Worm (Caenorhabditis elegans): ENCODE measurements around the gene ugt-61.

Gene ugt-61

DNA sequence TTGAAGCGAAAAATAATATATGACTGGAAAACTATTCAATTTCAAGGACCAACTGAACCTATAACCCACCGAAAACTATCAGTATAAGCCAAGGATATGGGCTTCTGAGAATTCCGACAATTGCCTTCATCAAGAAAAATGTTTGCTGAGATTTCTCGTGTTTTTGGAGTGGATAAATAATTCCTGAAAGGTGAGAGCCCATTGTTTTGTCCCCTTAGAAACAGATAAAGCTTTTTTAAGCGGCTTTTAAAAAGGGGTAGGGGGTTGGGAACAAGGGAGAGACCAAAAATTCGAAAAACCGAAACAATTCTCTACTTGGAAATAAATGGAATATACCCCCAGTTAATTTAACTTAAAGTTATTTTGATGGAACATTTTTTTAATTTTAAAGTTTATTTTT is 24.3 kb downstream of the ugt-61 start, which contains the start of gene C18G1.8:
C18G1.8 (minus strand) TSS at position 101 of the 400 bp plus-strand sequence.
- TF ChIP-seq mab-5 (tag; optimal IDR thresholded peaks at IDR 0.05) (no peak), tbx-8 (GFP tag; optimal IDR thresholded peaks at IDR 0.05) (no peak), flh-1 (GFP tag; optimal IDR thresholded peaks at IDR 0.05) (no peak), ces-1 (GFP tag; optimal IDR thresholded peaks at IDR 0.05) (no peak), ceh-83 (GFP tag; optimal IDR thresholded peaks at IDR 0.05) (no peak), mls-2 (tag; optimal IDR thresholded peaks at IDR 0.05) (no peak), sem-2 (GFP tag; optimal IDR thresholded peaks at IDR 0.05) (no peak), hlh-1 (tag; optimal IDR thresholded peaks at IDR 0.05) (no peak), ham-2 (GFP tag; optimal IDR thresholded peaks at IDR 0.05) (no peak), mep-1 (tag; optimal IDR thresholded peaks at IDR 0.05) (no peak), pha-4 (tag; optimal IDR thresholded peaks at IDR 0.05) (no peak), nhr-76 (tag; optimal IDR thresholded peaks at IDR 0.05) (no peak), nhr-237 (tag; optimal IDR thresholded peaks at IDR 0.05) (no peak), bed-3 (GFP tag; optimal IDR thresholded peaks at IDR 0.05) (no peak), ceh-39 (tag; optimal IDR thresholded peaks at IDR 0.05) (no peak), ztf-11 (tag; optimal IDR thresholded peaks at IDR 0.05) (no peak), unc-39 (tag; optimal IDR thresholded peaks at IDR 0.05) (no peak), lsy-2 (tag; optimal IDR thresholded peaks at IDR 0.05) (no peak), blmp-1 (tag; optimal IDR thresholded peaks at IDR 0.05) (no peak)

DNA sequence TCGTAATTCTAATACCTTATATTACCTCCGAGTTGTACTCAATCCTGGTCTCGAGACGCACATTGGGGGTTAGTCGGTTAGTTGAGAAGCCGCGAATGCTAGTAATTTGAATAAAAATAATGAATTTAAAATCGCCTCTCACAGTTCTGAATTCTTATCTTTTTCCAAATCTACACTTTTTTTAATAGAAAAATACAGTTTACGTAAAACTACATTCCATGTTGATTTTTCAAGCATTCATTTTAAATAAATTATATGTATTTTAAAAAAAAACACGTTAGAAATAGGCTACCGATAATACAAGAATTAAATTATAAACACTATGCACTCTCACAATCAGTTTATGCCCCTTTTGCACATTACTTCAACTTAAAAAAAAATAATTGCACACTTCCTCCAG is 27.4 kb downstream of the ugt-61 start, which contains the start of gene C18G1.9:
C18G1.9 (minus strand) TSS at position 101 of the 400 bp plus-strand sequence.
- TF ChIP-seq nhr-2 (tag; optimal IDR thresholded peaks at IDR 0.05) (no peak), zip-8 (tag; optimal IDR thresholded peaks at IDR 0.05) (no peak)

DNA sequence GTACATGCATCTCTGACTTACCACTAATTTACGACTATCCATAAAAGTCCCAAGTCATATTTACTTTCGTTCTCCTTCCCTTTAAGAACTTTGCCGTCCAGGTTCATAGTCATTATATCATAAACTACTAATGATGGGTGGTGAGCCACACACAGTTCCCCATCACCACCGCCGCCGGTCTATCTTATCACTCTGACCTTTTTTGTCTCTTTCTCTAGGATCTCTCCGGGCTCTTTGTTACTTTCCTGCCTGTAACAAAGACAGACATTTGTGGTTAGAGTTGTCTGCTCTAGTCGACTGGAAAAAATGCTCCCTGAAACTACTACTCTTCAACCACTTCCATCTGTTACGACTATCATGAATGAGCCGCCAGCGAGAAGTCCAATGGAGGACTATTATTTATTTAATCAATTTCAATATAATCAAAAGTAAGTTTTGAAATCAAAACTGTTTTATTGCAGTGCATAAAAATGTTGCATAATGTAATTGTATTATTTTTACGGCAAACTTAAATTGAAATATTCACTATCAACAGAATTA is 28.3 kb downstream of the ugt-61 start, which contains the start of gene elt-7:
elt-7 (plus strand) TSS at position 263 of the 540 bp plus-strand sequence.
- TF ChIP-seq lin-32 (GFP tag; optimal IDR thresholded peaks at IDR 0.05) (no peak), elt-1 (tag; optimal IDR thresholded peaks at IDR 0.05; ENCODE audit: borderline replicate concordance, insufficient read depth) (no peak), M03D4.4 (tag; optimal IDR thresholded peaks at IDR 0.05) (no peak), elt-3 (tag; optimal IDR thresholded peaks at IDR 0.05) (no peak), unc-120 (tag; optimal IDR thresholded peaks at IDR 0.05; ENCODE audit: poor library complexity, severe bottlenecking) (no peak), mep-1 (tag; optimal IDR thresholded peaks at IDR 0.05) (no peak), lsy-2 (tag; optimal IDR thresholded peaks at IDR 0.05) (no peak), blmp-1 (tag; optimal IDR thresholded peaks at IDR 0.05) (no peak), nhr-12 (tag; optimal IDR thresholded peaks at IDR 0.05) (no peak), drap-1 (GFP tag; optimal IDR thresholded peaks at IDR 0.05) (no peak), ztf-11 (tag; optimal IDR thresholded peaks at IDR 0.05) (no peak), hlh-1 (tag; optimal IDR thresholded peaks at IDR 0.05) (no peak), nhr-237 (tag; optimal IDR thresholded peaks at IDR 0.05) (no peak), nhr-28 (tag; optimal IDR thresholded peaks at IDR 0.05) (no peak), snpc-4 (tag; optimal IDR thresholded peaks at IDR 0.05) (no peak), mab-5 (tag; optimal IDR thresholded peaks at IDR 0.05) (no peak), lin-13 (tag; optimal IDR thresholded peaks at IDR 0.05) (no peak), mls-2 (tag; optimal IDR thresholded peaks at IDR 0.05) (no peak)

DNA sequence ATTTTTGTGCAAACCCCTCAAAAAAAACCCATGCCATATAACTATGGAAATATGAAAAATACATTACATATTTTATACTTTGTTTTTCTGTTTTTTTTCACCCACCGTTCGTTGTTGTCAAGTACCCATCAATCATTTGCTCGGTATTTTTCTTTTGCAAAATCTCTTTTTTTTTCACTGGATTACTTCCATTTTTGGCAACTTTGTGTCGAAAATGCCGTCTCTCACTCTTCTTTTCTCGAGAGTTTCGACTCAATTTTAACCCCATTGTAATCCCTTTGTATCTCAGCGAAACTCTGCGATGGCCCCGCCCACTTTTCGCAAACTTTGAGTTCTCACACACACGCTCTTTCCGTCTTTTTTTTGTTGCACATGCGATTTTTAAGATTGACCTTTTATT is 32.9 kb downstream of the ugt-61 start:
- peak; percentile 29 for TF ChIP-seq unc-120 (tag; optimal IDR thresholded peaks at IDR 0.05; ENCODE audit: poor library complexity, severe bottlenecking)
- no peak for TF ChIP-seq lsy-2 (tag; optimal IDR thresholded peaks at IDR 0.05)

DNA sequence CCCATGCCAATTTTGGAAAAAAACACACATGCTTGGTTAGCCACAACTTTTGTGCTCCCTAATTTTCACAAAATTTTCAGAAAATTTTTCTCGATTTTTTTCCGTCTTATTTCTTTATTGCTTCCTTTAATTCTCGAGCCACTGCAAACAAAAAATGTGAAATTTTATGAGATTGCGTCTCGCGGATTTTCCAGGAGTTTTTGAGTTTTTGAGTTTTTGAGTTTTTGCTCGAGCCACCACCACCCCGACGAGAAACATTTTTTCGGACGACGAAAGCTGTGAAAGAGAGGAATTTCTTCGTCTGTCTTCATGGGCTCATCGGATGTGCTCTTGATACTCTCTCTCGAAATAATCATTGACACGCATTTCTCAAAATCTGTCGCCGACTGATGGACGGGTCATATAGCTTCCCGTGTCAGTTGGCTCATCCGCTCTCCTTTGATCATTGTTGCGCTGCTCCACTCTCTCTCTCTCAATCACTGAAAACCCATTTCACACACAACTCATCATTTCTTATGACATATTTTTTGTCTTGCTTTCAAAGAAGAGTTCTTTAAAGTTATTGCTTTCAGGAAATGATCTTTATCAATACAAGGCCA is 35.3 kb downstream of the ugt-61 start, which contains the start of gene C18G1.1:
C18G1.1 (plus strand) TSS at position 573 of the 599 bp plus-strand sequence.
- TF ChIP-seq nhr-76 (tag; optimal IDR thresholded peaks at IDR 0.05) = no peak
- no peak for TF ChIP-seq sem-2 (GFP tag; optimal IDR thresholded peaks at IDR 0.05)
- TF ChIP-seq unc-62 (GFP tag; optimal IDR thresholded peaks at IDR 0.05) = peak; percentile 99
- TF ChIP-seq lin-13 (tag; optimal IDR thresholded peaks at IDR 0.05) = no peak
- TF ChIP-seq hlh-1 (tag; optimal IDR thresholded peaks at IDR 0.05) = peak; percentile 89
- no peak for TF ChIP-seq lin-32 (GFP tag; optimal IDR thresholded peaks at IDR 0.05)
- no peak for TF ChIP-seq mep-1 (tag; optimal IDR thresholded peaks at IDR 0.05)
- TF ChIP-seq unc-120 (tag; optimal IDR thresholded peaks at IDR 0.05; ENCODE audit: poor library complexity, severe bottlenecking) = peak; percentile 26

Measured in whole organism, mixed stage, embryonic.